Fruit fly (Drosophila melanogaster) whole organism, prepupa: ENCODE data around the gene CG8066.

Experiments
- CG10669 ChIP-seq: fragments of 200-800 bp; sonication (Bioruptor generic); optimal IDR thresholded peaks from 3 replicates; lab custom pipeline; 2018; ENCODE audit warnings: missing biosample characterization, mild to moderate bottlenecking, missing genetic modification characterization, moderate library complexity
- CG11294 ChIP-seq: fragments of 200-800 bp; sonication (Bioruptor generic); IDR thresholded peaks from 2 replicates; pipeline ENCODE4 v1.3.6; 2022; ENCODE audit warnings: missing biosample characterization, missing genetic modification characterization
- CG11762 ChIP-seq: fragments of 200-800 bp; sonication (Bioruptor generic); optimal IDR thresholded peaks from 3 replicates; lab custom pipeline; 2016; ENCODE audit warnings: missing biosample characterization, missing genetic modification characterization; ENCODE audit not compliant: insufficient read depth
- CG11902 ChIP-seq: fragments of 200-800 bp; sonication (Bioruptor generic); optimal IDR thresholded peaks from 3 replicates; lab custom pipeline; 2016; ENCODE audit warnings: missing biosample characterization, missing genetic modification characterization
- CG1621 ChIP-seq: fragments of 200-800 bp; sonication (Bioruptor generic); optimal IDR thresholded peaks from 3 replicates; lab custom pipeline; 2018; ENCODE audit warnings: missing biosample characterization, mild to moderate bottlenecking, missing genetic modification characterization
- CG3032 ChIP-seq: fragments of 200-800 bp; optimal IDR thresholded peaks from 2 replicates; lab custom pipeline; 2019; ENCODE audit warnings: missing biosample characterization, mild to moderate bottlenecking, missing genetic modification characterization, moderate library complexity
- CG34406 ChIP-seq: fragments of 200-800 bp; sonication (Bioruptor generic); optimal IDR thresholded peaks from 3 replicates; lab custom pipeline; 2016; ENCODE audit warnings: missing biosample characterization, missing genetic modification characterization
- CG3919 ChIP-seq: fragments of 200-800 bp; sonication (Bioruptor generic); optimal IDR thresholded peaks from 3 replicates; lab custom pipeline; 2016; ENCODE audit warnings: missing biosample characterization, missing genetic modification characterization
- CG4318 ChIP-seq: fragments of 200-800 bp; sonication (Bioruptor generic); optimal IDR thresholded peaks from 3 replicates; lab custom pipeline; 2017; ENCODE audit warnings: missing biosample characterization, mild to moderate bottlenecking, missing genetic modification characterization
- CG6163 ChIP-seq: fragments of 200-800 bp; sonication (Bioruptor generic); IDR thresholded peaks from 3 replicates; pipeline ENCODE4 v1.3.6; 2022; ENCODE audit warnings: missing biosample characterization, missing genetic modification characterization
- CG6276 ChIP-seq: fragments of 200-800 bp; sonication (Bioruptor generic); optimal IDR thresholded peaks from 2 replicates; lab custom pipeline; 2017; ENCODE audit warnings: missing biosample characterization, mild to moderate bottlenecking, missing genetic modification characterization
- CG6792 ChIP-seq: fragments of 200-800 bp; sonication (Bioruptor generic); optimal IDR thresholded peaks from 3 replicates; lab custom pipeline; 2016; ENCODE audit warnings: missing biosample characterization, missing genetic modification characterization
- CG6808 ChIP-seq: fragments of 200-800 bp; sonication (Bioruptor generic); optimal IDR thresholded peaks from 3 replicates; lab custom pipeline; 2017; ENCODE audit warnings: missing biosample characterization, missing genetic modification characterization, mild to moderate bottlenecking, moderate library complexity, missing genetic modification reagents
- CG6854 ChIP-seq: fragments of 200-800 bp; sonication (Bioruptor generic); optimal IDR thresholded peaks from 2 replicates; lab custom pipeline; 2017; ENCODE audit warnings: missing biosample characterization, mild to moderate bottlenecking, missing genetic modification characterization
- CG8119 ChIP-seq: fragments of 200-800 bp; sonication (Bioruptor generic); IDR thresholded peaks from 3 replicates; pipeline ENCODE4 v1.3.6; 2022; ENCODE audit warnings: missing biosample characterization, missing genetic modification characterization
- CG8319 ChIP-seq: fragments of 200-800 bp; sonication (Bioruptor generic); optimal IDR thresholded peaks from 3 replicates; lab custom pipeline; 2016; ENCODE audit warnings: missing biosample characterization, missing genetic modification characterization
- CG8632 ChIP-seq: fragments of 200-800 bp; sonication (Bioruptor generic); optimal IDR thresholded peaks from 3 replicates; lab custom pipeline; 2016; ENCODE audit warnings: missing biosample characterization, missing genetic modification characterization
- CG9139 ChIP-seq: fragments of 200-800 bp; sonication (Bioruptor generic); optimal IDR thresholded peaks from 3 replicates; lab custom pipeline; 2017; ENCODE audit warnings: missing biosample characterization, mild to moderate bottlenecking, missing genetic modification characterization
- Eip78C ChIP-seq: fragments of 200-800 bp; sonication (Bioruptor generic); peaks from one replicate; lab custom pipeline; 2016; ENCODE audit warnings: missing biosample characterization, missing genetic modification characterization
- Eip93F ChIP-seq: fragments of 200-800 bp; sonication (Bioruptor generic); optimal IDR thresholded peaks from 2 replicates; lab custom pipeline; 2016; ENCODE audit warnings: missing biosample characterization, mild to moderate bottlenecking, missing genetic modification characterization
- Ets21C ChIP-seq: fragments of 200-800 bp; sonication (Bioruptor generic); optimal IDR thresholded peaks from 3 replicates; lab custom pipeline; 2016; ENCODE audit warnings: missing biosample characterization, missing genetic modification characterization
- Gug ChIP-seq: fragments of 200-800 bp; sonication (Bioruptor generic); IDR thresholded peaks from 2 replicates; pipeline ENCODE4 v1.3.6; 2022; ENCODE audit warnings: missing biosample characterization, missing genetic modification characterization
- Hr38 ChIP-seq: sonication (Bioruptor generic); optimal IDR thresholded peaks from 2 replicates; lab custom pipeline; 2016; ENCODE audit warnings: missing biosample characterization, missing genetic modification characterization
- Hr39 ChIP-seq: fragments of 200-800 bp; sonication (Bioruptor generic); optimal IDR thresholded peaks from 2 replicates; lab custom pipeline; 2016; ENCODE audit warnings: missing biosample characterization, missing genetic modification characterization
- Sox102F ChIP-seq: fragments of 200-800 bp; sonication (Bioruptor generic); optimal IDR thresholded peaks from 2 replicates; lab custom pipeline; 2016; ENCODE audit warnings: missing biosample characterization, mild to moderate bottlenecking, missing genetic modification characterization
- Sox15 ChIP-seq: fragments of 200-800 bp; sonication (Bioruptor generic); optimal IDR thresholded peaks from 3 replicates; lab custom pipeline; 2016; ENCODE audit warnings: missing biosample characterization, missing genetic modification characterization
- achi ChIP-seq: fragments of 200-800 bp; sonication (Bioruptor generic); optimal IDR thresholded peaks from 3 replicates; lab custom pipeline; 2016; ENCODE audit warnings: missing biosample characterization, missing genetic modification characterization
- acj6 ChIP-seq: fragments of 200-800 bp; sonication (Bioruptor generic); optimal IDR thresholded peaks from 3 replicates; lab custom pipeline; 2016; ENCODE audit warnings: missing biosample characterization, missing genetic modification characterization
- cyc ChIP-seq: fragments of 200-800 bp; sonication (Bioruptor generic); optimal IDR thresholded peaks from 3 replicates; lab custom pipeline; 2016; ENCODE audit warnings: missing biosample characterization, missing genetic modification characterization
- dac ChIP-seq: fragments of 200-800 bp; sonication (Bioruptor generic); optimal IDR thresholded peaks from 2 replicates; lab custom pipeline; 2017; ENCODE audit warnings: missing biosample characterization, mild to moderate bottlenecking, missing genetic modification characterization
- dsx ChIP-seq: fragments of 200-800 bp; optimal IDR thresholded peaks from 3 replicates; lab custom pipeline; 2019; ENCODE audit warnings: missing biosample characterization, mild to moderate bottlenecking, missing genetic modification characterization, moderate library complexity; ENCODE audit not compliant: poor library complexity, severe bottlenecking
- fkh ChIP-seq: fragments of 200-800 bp; sonication (Bioruptor generic); optimal IDR thresholded peaks from 3 replicates; lab custom pipeline; 2017; ENCODE audit warnings: missing biosample characterization, mild to moderate bottlenecking, missing genetic modification characterization, moderate library complexity
- lz ChIP-seq: fragments of 200-800 bp; sonication (Bioruptor generic); optimal IDR thresholded peaks from 3 replicates; lab custom pipeline; 2016; ENCODE audit warnings: missing biosample characterization, missing genetic modification characterization
- spab ChIP-seq: fragments of 200-800 bp; sonication (Bioruptor generic); optimal IDR thresholded peaks from 2 replicates; lab custom pipeline; 2017; ENCODE audit warnings: missing biosample characterization, mild to moderate bottlenecking, missing genetic modification characterization, missing genetic modification reagents
- ss ChIP-seq, 2 experiments: fragments of 200-800 bp; sonication (Bioruptor generic); optimal IDR thresholded peaks; 2 replicates in 1 of 2; 3 replicates in 1 of 2; lab custom pipeline; 2017 to 2018; ENCODE audit warnings: mild to moderate bottlenecking in 2 of 2, missing biosample characterization in 2 of 2, missing genetic modification characterization in 2 of 2, moderate library complexity in 1 of 2
- svp ChIP-seq: fragments of 200-800 bp; sonication (Bioruptor generic); peaks from one replicate; lab custom pipeline; 2016; ENCODE audit warnings: missing biosample characterization, missing genetic modification characterization
- topi ChIP-seq: fragments of 200-800 bp; sonication (Bioruptor generic); optimal IDR thresholded peaks from 3 replicates; lab custom pipeline; 2016; ENCODE audit warnings: missing biosample characterization, missing genetic modification characterization
- vri ChIP-seq: fragments of 200-800 bp; sonication (Bioruptor generic); optimal IDR thresholded peaks from 3 replicates; lab custom pipeline; 2016; ENCODE audit warnings: missing biosample characterization, mild to moderate bottlenecking, missing genetic modification characterization

Gene CG8066

dm6 chr3R:14589483-14589882, 20.8 kb upstream of the CG8066 start (continued):
- TF ChIP-seq CG4318 = no peak
- no peak; the same call in 2 of the 3 replicates for TF ChIP-seq CG8119 (GFP tag; lab: Robert Waterston, UW)
- TF ChIP-seq Ets21C (GFP tag; lab: Kevin White, UChicago) = no peak
- TF ChIP-seq CG34406 (GFP tag; lab: Kevin White, UChicago) = no peak
- no peak for TF ChIP-seq cyc
- peak; percentile 1 for TF ChIP-seq achi (GFP tag; lab: Kevin White, UChicago)
- TF ChIP-seq CG11762 (GFP tag; lab: Kevin White, UChicago) = no peak
- TF ChIP-seq CG6163 (GFP tag; lab: Robert Waterston, UW) = 0 out of 3 replicates have a peak, but pooled peaks have one; percentile 37
- no peak for TF ChIP-seq CG6792
- no peak for TF ChIP-seq Sox15 (GFP tag; lab: Kevin White, UChicago)
- no peak for TF ChIP-seq CG8319 (GFP tag; lab: Kevin White, UChicago)
- TF ChIP-seq Eip93F (GFP tag; lab: Kevin White, UChicago) = no peak
- peak; percentile 2 for TF ChIP-seq CG3919 (GFP tag; lab: Kevin White, UChicago)
- TF ChIP-seq CG10669 (GFP tag; lab: Kevin White, UChicago) = peak; percentile 29
- TF ChIP-seq CG6808 (GFP tag; lab: Kevin White, UChicago) = peak; percentile 5
- TF ChIP-seq acj6 (GFP tag; lab: Kevin White, UChicago) = peak; percentile 9
- no peak for TF ChIP-seq vri (GFP tag; lab: Kevin White, UChicago)
- no peak for TF ChIP-seq dac (GFP tag; lab: Kevin White, UChicago)
- no peak for TF ChIP-seq CG11902 (GFP tag; lab: Kevin White, UChicago)
- no peak for TF ChIP-seq Hr38 (GFP tag; lab: Kevin White, UChicago)
- peak; percentile 74 for TF ChIP-seq Eip78C (GFP tag; lab: Kevin White, UChicago)
- TF ChIP-seq ss (GFP tag; optimal IDR thresholded peaks at IDR 0.05; lab: Kevin White, UChicago) = peak in 1 of 2 experiments; percentile 20
- TF ChIP-seq Gug (GFP tag; lab: Robert Waterston, UW) = peak; percentile 25; the same call in 1 of the 2 replicates

- TF ChIP-seq CG9139 = no peak
- peak; percentile 20 for TF ChIP-seq CG3032 (tag; lab: Kevin White, UChicago)
- no peak for TF ChIP-seq CG11902 (GFP tag; lab: Kevin White, UChicago)
- no peak for TF ChIP-seq topi (GFP tag; lab: Kevin White, UChicago)
- TF ChIP-seq CG6276 (GFP tag; lab: Kevin White, UChicago) = no peak
- peak; percentile 20 for TF ChIP-seq dsx (GFP tag; lab: Kevin White, UChicago)
- no peak for TF ChIP-seq CG6792
- TF ChIP-seq Gug (GFP tag; lab: Robert Waterston, UW) = no peak
- peak; percentile 57 for TF ChIP-seq svp (GFP tag; lab: Kevin White, UChicago)
- no peak for TF ChIP-seq spab (GFP tag; lab: Kevin White, UChicago)
- peak; percentile 61 for TF ChIP-seq Eip78C (GFP tag; lab: Kevin White, UChicago)
- no peak for TF ChIP-seq Sox102F (GFP tag; lab: Kevin White, UChicago)
- TF ChIP-seq CG8319 (GFP tag; lab: Kevin White, UChicago) = no peak
Measured at dm6 chr3R:14586480-14587443, 18.1 kb upstream of the CG8066 start.

dm6 chr3R:14580045-14580579, 11.5 kb upstream of the CG8066 start:
- TF ChIP-seq CG3032 (tag; lab: Kevin White, UChicago) (no peak), lz (GFP tag; lab: Kevin White, UChicago) (no peak), CG11294 (no peak), CG6808 (GFP tag; lab: Kevin White, UChicago) (no peak), svp (GFP tag; lab: Kevin White, UChicago) (no peak), CG6854 (GFP tag; lab: Kevin White, UChicago) (no peak), CG8632 (GFP tag; lab: Kevin White, UChicago) (no peak), dsx (GFP tag; lab: Kevin White, UChicago) (no peak), CG1621 (tag; lab: Kevin White, UChicago) (no peak), Hr39 (GFP tag; lab: Kevin White, UChicago) (no peak), fkh (GFP tag; lab: Kevin White, UChicago) (no peak)
